Worm (Caenorhabditis elegans) whole organism, L3 larva: ENCODE data around the gene kin-18.

ENCODE experiments used
- R02D3.7 ChIP-seq: fragments of 150-350 bp; optimal IDR thresholded peaks from 2 replicates; lab custom pipeline; 2014; ENCODE audit warnings: missing biosample characterization, missing genetic modification characterization
- ZK546.5 ChIP-seq: sonication (generic microtip); optimal IDR thresholded peaks from 2 replicates; lab custom pipeline; 2017; ENCODE audit warnings: missing biosample characterization, missing genetic modification characterization
- aly-2 ChIP-seq: fragments of 150-350 bp; optimal IDR thresholded peaks from 2 replicates; lab custom pipeline; 2014; ENCODE audit warnings: missing biosample characterization, missing genetic modification characterization
- ama-1 ChIP-seq: fragments of 150-350 bp; optimal IDR thresholded peaks from 2 replicates; lab custom pipeline; 2018
- ceh-28 ChIP-seq: fragments of 150-350 bp; optimal IDR thresholded peaks from 2 replicates; lab custom pipeline; 2014; ENCODE audit warnings: missing biosample characterization, missing genetic modification reagents, missing genetic modification characterization
- ceh-82 ChIP-seq: fragments of 150-350 bp; optimal IDR thresholded peaks from 2 replicates; lab custom pipeline; 2014; ENCODE audit warnings: missing biosample characterization, missing genetic modification characterization
- ceh-9 ChIP-seq: sonication (generic microtip); optimal IDR thresholded peaks from 2 replicates; lab custom pipeline; 2018; ENCODE audit warnings: missing biosample characterization, missing genetic modification characterization
- egl-27 ChIP-seq: sonication (generic microtip); optimal IDR thresholded peaks from 4 replicates; lab custom pipeline; 2017; ENCODE audit warnings: missing biosample characterization, missing genetic modification reagents, missing genetic modification characterization
- egl-5 ChIP-seq: fragments of 150-350 bp; optimal IDR thresholded peaks from 2 replicates; lab custom pipeline; 2017; ENCODE audit warnings: missing biosample characterization, missing genetic modification reagents, missing genetic modification characterization, inconsistent platforms
- elt-1 ChIP-seq: fragments of 150-350 bp; optimal IDR thresholded peaks from 2 replicates; lab custom pipeline; 2014; ENCODE audit warnings: missing biosample characterization, missing genetic modification characterization
- elt-2 ChIP-seq: sonication (generic microtip); optimal IDR thresholded peaks from 2 replicates; lab custom pipeline; 2016; ENCODE audit warnings: missing genetic modification reagents, mild to moderate bottlenecking, missing genetic modification characterization, missing compliant biosample characterization
- eor-1 ChIP-seq, 2 experiments: fragments of 150-350 bp; optimal IDR thresholded peaks; 2 replicates each; lab custom pipeline; 2014 to 2018; ENCODE audit warnings: missing biosample characterization in 2 of 2, missing genetic modification characterization in 2 of 2
- fkh-10 ChIP-seq: sonication (generic microtip); optimal IDR thresholded peaks from 2 replicates; lab custom pipeline; 2017; ENCODE audit warnings: missing biosample characterization, missing genetic modification reagents, missing genetic modification characterization
- hmg-11 ChIP-seq: sonication (generic microtip); optimal IDR thresholded peaks from 2 replicates; lab custom pipeline; 2016; ENCODE audit warnings: missing genetic modification characterization, missing compliant biosample characterization
- jun-1 ChIP-seq: fragments of 150-350 bp; optimal IDR thresholded peaks from 2 replicates; lab custom pipeline; 2014; ENCODE audit warnings: missing biosample characterization, missing genetic modification reagents, missing genetic modification characterization
- lin-39 ChIP-seq: fragments of 150-350 bp; optimal IDR thresholded peaks from 2 replicates; lab custom pipeline; 2018; ENCODE audit warnings: missing biosample characterization, missing genetic modification reagents, missing genetic modification characterization
- lsy-12 ChIP-seq: sonication (generic microtip); optimal IDR thresholded peaks from 2 replicates; lab custom pipeline; 2016; ENCODE audit warnings: mild to moderate bottlenecking, missing genetic modification characterization, missing compliant biosample characterization
- mdl-1 ChIP-seq: fragments of 150-350 bp; optimal IDR thresholded peaks from 2 replicates; lab custom pipeline; 2014; ENCODE audit warnings: missing biosample characterization, missing genetic modification characterization
- mml-1 ChIP-seq: fragments of 150-350 bp; sonication (generic microtip); optimal IDR thresholded peaks from 3 replicates; lab custom pipeline; 2014; ENCODE audit warnings: missing biosample characterization, missing genetic modification characterization
- nfya-1 ChIP-seq: sonication (generic microtip); optimal IDR thresholded peaks from 2 replicates; lab custom pipeline; 2017; ENCODE audit warnings: missing genetic modification characterization, mild to moderate bottlenecking, missing compliant biosample characterization, antibody characterized with exemption, moderate library complexity; ENCODE audit not compliant: insufficient read depth
- nhr-11 ChIP-seq: fragments of 150-350 bp; optimal IDR thresholded peaks from 2 replicates; lab custom pipeline; 2014; ENCODE audit warnings: missing biosample characterization, missing genetic modification characterization
- nhr-12 ChIP-seq: fragments of 150-350 bp; optimal IDR thresholded peaks from 2 replicates; lab custom pipeline; 2014; ENCODE audit warnings: missing biosample characterization, missing genetic modification characterization
- nhr-23 ChIP-seq: fragments of 150-350 bp; optimal IDR thresholded peaks from 2 replicates; lab custom pipeline; 2014; ENCODE audit warnings: missing biosample characterization, missing genetic modification reagents, missing genetic modification characterization
- nhr-25 ChIP-seq: sonication (generic microtip); optimal IDR thresholded peaks from 2 replicates; lab custom pipeline; 2017; ENCODE audit warnings: missing biosample characterization, missing genetic modification characterization
- nhr-43 ChIP-seq: sonication (generic microtip); optimal IDR thresholded peaks from 2 replicates; lab custom pipeline; 2016; ENCODE audit warnings: mild to moderate bottlenecking, missing genetic modification characterization, missing compliant biosample characterization; ENCODE audit not compliant: poor library complexity, severe bottlenecking
- nhr-67 ChIP-seq: fragments of 150-350 bp; optimal IDR thresholded peaks from 2 replicates; lab custom pipeline; 2014; ENCODE audit warnings: missing biosample characterization, missing genetic modification characterization
- nhr-77 ChIP-seq: fragments of 150-350 bp; optimal IDR thresholded peaks from 2 replicates; lab custom pipeline; 2014; ENCODE audit warnings: missing biosample characterization, missing genetic modification characterization
- pha-4 ChIP-seq: fragments of 150-350 bp; optimal IDR thresholded peaks from 2 replicates; lab custom pipeline; 2014; ENCODE audit warnings: missing biosample characterization, missing genetic modification reagents, missing genetic modification characterization
- pqm-1 ChIP-seq: fragments of 150-350 bp; optimal IDR thresholded peaks from 2 replicates; lab custom pipeline; 2017; ENCODE audit warnings: missing biosample characterization, missing genetic modification characterization, inconsistent platforms
- sea-2 ChIP-seq: fragments of 150-350 bp; sonication (generic microtip); optimal IDR thresholded peaks from 4 replicates; lab custom pipeline; 2014; ENCODE audit warnings: missing biosample characterization, missing genetic modification reagents, missing genetic modification characterization
- skn-1 ChIP-seq: fragments of 150-350 bp; optimal IDR thresholded peaks from 2 replicates; lab custom pipeline; 2014; ENCODE audit warnings: missing biosample characterization, missing genetic modification characterization
- tbx-2 ChIP-seq: sonication (generic microtip); optimal IDR thresholded peaks from 2 replicates; lab custom pipeline; 2016; ENCODE audit warnings: mild to moderate bottlenecking, missing genetic modification characterization, missing compliant biosample characterization
- zag-1 ChIP-seq: fragments of 150-350 bp; optimal IDR thresholded peaks from 2 replicates; lab custom pipeline; 2014; ENCODE audit warnings: missing biosample characterization, missing genetic modification characterization
- ztf-11 ChIP-seq: fragments of 150-350 bp; optimal IDR thresholded peaks from 2 replicates; lab custom pipeline; 2014; ENCODE audit warnings: missing biosample characterization, missing genetic modification characterization
- ztf-4 ChIP-seq: fragments of 150-350 bp; optimal IDR thresholded peaks from 2 replicates; lab custom pipeline; 2014; ENCODE audit warnings: missing biosample characterization, missing genetic modification characterization

Gene kin-18

DNA sequence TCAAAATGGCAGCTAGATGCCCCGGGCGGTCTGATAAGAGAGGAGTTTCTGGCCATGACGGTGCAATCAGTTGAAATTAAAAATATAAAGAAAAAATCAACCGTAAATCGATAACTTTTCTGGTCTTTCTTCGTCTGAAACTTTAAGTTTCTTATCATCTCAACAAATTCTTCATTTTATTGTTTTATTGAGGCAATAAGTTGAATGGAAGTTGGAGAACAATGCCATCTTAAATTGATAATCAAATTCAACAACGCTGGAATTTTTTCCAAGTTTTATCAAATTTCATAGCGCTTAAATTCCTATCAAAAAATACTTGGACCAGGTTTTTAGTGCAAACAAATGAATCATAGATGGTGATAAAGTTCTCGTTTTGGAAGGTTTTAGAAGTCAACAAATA lies 1.4 kb upstream of the kin-18 start:
- TF ChIP-seq pha-4, result peak; percentile 39
- peak; percentile 97 for TF ChIP-seq elt-2 (tag; lab: Kevin White, UChicago)
- TF ChIP-seq pqm-1 (tag; lab: Kevin White, UChicago), result peak; percentile 77
- no peak for TF ChIP-seq aly-2
- no peak for TF ChIP-seq nhr-25 (tag; lab: Kevin White, UChicago)
- no peak for TF ChIP-seq egl-5 (tag; lab: Kevin White, UChicago)
- no peak for TF ChIP-seq skn-1
- TF ChIP-seq R02D3.7, result no peak

DNA sequence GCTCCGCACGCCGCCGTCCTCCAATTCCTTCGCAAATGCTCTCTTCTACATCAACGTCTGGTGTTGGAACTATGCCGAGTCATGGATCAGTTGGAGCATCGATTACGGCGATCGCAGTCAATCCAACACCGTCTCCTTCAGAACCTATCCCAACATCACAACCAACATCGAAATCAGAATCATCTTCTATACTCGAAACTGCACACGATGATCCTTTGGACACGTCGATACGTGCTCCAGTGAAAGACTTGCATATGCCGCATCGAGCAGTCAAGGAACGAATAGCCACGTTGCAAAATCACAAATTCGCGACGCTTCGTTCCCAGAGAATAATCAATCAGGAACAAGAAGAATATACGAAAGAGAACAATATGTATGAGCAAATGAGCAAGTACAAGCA lies 2.6 kb downstream of the kin-18 start:
- TF ChIP-seq nfya-1 (tag; lab: Kevin White, UChicago) (no peak), lin-39 (tag; lab: Kevin White, UChicago) (no peak), ztf-4 (tag; lab: Kevin White, UChicago) (no peak), sea-2 (no peak), nhr-11 (tag; lab: Kevin White, UChicago) (no peak), R02D3.7 (no peak), skn-1 (no peak), mdl-1 (tag; lab: Kevin White, UChicago) (no peak), ztf-11 (tag; lab: Kevin White, UChicago) (no peak), eor-1 (tag; optimal IDR thresholded peaks at IDR 0.05; lab: Kevin White, UChicago) (no peak), nhr-67 (tag; lab: Kevin White, UChicago) (no peak)

DNA sequence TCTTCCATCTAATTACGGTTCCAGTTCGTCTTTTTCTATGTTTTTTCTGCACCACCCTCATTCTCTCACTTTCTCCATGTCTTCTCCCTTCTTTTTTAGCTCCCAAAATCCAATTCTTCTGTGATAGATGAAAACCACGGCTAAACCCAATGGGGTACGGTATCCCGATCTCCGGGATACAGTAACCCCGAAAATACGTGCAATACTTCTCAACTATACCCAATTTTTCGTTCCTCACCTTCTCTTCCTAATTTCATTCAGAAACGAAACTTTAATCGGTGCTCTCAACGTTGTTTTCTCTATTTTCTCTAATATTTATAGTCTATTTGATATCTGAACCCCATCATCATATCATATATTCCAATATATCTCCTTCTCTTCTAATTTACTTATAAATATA lies 5.2 kb downstream of the kin-18 start:
- TF ChIP-seq nhr-77 (tag; lab: Kevin White, UChicago), result no peak
- TF ChIP-seq ZK546.5 (tag; lab: Kevin White, UChicago), result no peak
- TF ChIP-seq egl-5 (tag; lab: Kevin White, UChicago), result no peak
- no peak for TF ChIP-seq ceh-28 (tag; lab: Kevin White, UChicago)
- peak; percentile 13 for TF ChIP-seq ama-1
- TF ChIP-seq ceh-9 (tag; lab: Kevin White, UChicago), result no peak
- TF ChIP-seq mml-1 (tag; lab: Kevin White, UChicago), result no peak
- TF ChIP-seq nhr-43, result no peak
- TF ChIP-seq nfya-1 (tag; lab: Kevin White, UChicago), result no peak
- TF ChIP-seq nhr-23, result no peak
- TF ChIP-seq eor-1 (tag; optimal IDR thresholded peaks at IDR 0.05; lab: Kevin White, UChicago), result no peak
- TF ChIP-seq nhr-25 (tag; lab: Kevin White, UChicago), result no peak
- TF ChIP-seq lsy-12 (tag; lab: Kevin White, UChicago), result peak; percentile 37
- TF ChIP-seq zag-1, result no peak
- TF ChIP-seq tbx-2 (tag; lab: Kevin White, UChicago), result no peak
- TF ChIP-seq nhr-11 (tag; lab: Kevin White, UChicago), result no peak
- no peak for TF ChIP-seq egl-27 (tag; lab: Kevin White, UChicago)
- no peak for TF ChIP-seq nhr-12 (tag; lab: Kevin White, UChicago)
- TF ChIP-seq aly-2, result peak; percentile 42
- peak; percentile 36 for TF ChIP-seq ceh-82 (tag; lab: Kevin White, UChicago)
- TF ChIP-seq hmg-11 (tag; lab: Kevin White, UChicago), result no peak

DNA sequence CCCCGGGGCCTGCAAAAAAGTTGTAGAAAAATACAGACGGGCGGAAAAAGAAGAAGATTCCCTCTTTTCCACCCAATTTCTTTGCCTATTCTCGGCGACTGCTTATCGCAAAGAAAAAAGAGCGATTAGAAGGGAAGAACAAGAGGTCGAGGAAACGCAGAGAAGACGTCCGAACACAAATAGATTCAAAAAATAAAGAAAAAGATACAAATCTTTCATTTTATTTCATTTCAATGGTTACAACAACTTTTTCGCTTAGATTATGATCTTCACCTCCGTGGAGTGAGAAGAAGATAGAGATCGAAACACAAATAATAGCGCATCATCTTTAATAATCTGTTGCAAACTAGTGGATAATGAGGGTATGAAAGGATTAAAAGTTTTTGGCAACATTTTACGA lies 13.6 kb downstream of the kin-18 start:
- TF ChIP-seq jun-1 (tag; lab: Kevin White, UChicago) (no peak), zag-1 (no peak), egl-27 (tag; lab: Kevin White, UChicago) (no peak), nhr-23 (peak; percentile 74), elt-2 (tag; lab: Kevin White, UChicago) (peak; percentile 44), elt-1 (tag; lab: Kevin White, UChicago) (peak; percentile 98), ama-1 (peak; percentile 21), nfya-1 (tag; lab: Kevin White, UChicago) (peak; percentile 10), pha-4 (no peak), nhr-25 (tag; lab: Kevin White, UChicago) (no peak)

DNA sequence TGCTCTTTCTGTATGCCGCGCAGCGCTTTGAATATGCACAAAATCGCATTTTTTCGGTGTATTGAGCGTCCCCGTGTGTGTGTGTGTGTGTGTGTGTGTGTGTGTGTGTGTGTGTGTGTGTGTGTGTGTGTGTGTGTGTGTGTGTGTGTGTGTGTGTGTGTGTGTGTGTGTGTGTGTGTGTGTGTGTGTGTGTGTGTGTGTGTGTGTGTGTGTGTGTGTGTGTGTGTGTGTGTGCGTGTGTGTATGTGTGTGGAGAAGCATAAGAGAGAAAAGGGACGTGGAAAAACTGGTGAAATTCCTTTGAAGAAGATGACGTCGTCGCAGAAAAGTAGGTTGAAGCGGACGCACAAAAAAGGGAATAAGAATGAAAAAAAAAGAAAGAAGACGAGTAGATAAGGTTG lies 15.0 kb downstream of the kin-18 start:
- TF ChIP-seq elt-2 (tag; lab: Kevin White, UChicago), result peak; percentile 50
- peak; percentile 27 for TF ChIP-seq nfya-1 (tag; lab: Kevin White, UChicago)
- peak; percentile 36 for TF ChIP-seq fkh-10 (GFP tag; lab: Kevin White, UChicago)
- peak; percentile 87 for TF ChIP-seq lsy-12 (tag; lab: Kevin White, UChicago)
